Worm (Caenorhabditis elegans): ENCODE data around the gene F23G4.1.

DNA sequence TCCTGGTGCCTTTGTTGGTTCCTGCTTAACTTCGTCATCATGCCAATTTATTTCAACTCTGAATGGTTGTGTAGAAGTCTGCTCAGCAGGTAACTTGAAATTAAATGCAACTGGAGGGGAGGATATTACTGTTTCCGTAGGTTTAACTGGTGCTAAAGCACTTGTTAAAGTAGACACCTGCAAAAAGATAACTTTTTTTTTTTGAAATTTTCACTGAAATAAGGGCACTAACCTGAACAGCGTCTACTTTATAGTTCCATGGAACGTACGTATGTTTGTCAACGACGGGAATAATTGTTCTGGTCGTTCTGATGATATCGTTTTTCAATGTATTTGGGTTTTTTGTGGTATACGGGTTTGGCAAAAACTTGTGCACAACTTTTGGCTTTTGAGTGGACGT is 42.5 kb downstream of the F23G4.1 start:
- no peak for TF ChIP-seq tbx-2 (tag; optimal IDR thresholded peaks at IDR 0.05)
- TF ChIP-seq snpc-4 (tag; optimal IDR thresholded peaks at IDR 0.05), result no peak
